Worm (Caenorhabditis elegans) whole organism, young adult: ENCODE data around the gene F55A11.6.

Source experiments
- B0035.1 ChIP-seq: sonication (generic microtip); optimal IDR thresholded peaks from 2 replicates; lab custom pipeline; 2016; ENCODE audit warnings: missing genetic modification characterization, mild to moderate bottlenecking, missing compliant biosample characterization, missing genotype, missing genetic modification reagents
- F57C9.4 ChIP-seq: sonication (generic microtip); optimal IDR thresholded peaks from 2 replicates; lab custom pipeline; 2017; ENCODE audit warnings: mild to moderate bottlenecking, missing genetic modification characterization, missing compliant biosample characterization
- Y56A3A.18 ChIP-seq: fragments of 200-800 bp; sonication (Bioruptor generic); IDR thresholded peaks from 2 replicates; pipeline ENCODE4 v1.3.6; 2022; ENCODE audit warnings: missing genetic modification reagents, missing genetic modification characterization, missing compliant biosample characterization
- ZK185.1 ChIP-seq: sonication (generic microtip); optimal IDR thresholded peaks from 2 replicates; lab custom pipeline; 2016; ENCODE audit warnings: mild to moderate bottlenecking, missing genetic modification characterization, missing compliant biosample characterization; ENCODE audit not compliant: poor library complexity, severe bottlenecking
- ceh-40 ChIP-seq: fragments of 200-800 bp; sonication (Bioruptor generic); IDR thresholded peaks from 2 replicates; pipeline ENCODE4 v1.3.6; 2022; ENCODE audit warnings: missing genetic modification characterization, missing compliant biosample characterization
- lin-40 ChIP-seq: sonication (generic microtip); optimal IDR thresholded peaks from 2 replicates; lab custom pipeline; 2016; ENCODE audit warnings: missing genetic modification characterization, mild to moderate bottlenecking, missing compliant biosample characterization, missing genotype, missing genetic modification reagents
- lin-54 ChIP-seq: fragments of 200-800 bp; sonication (Bioruptor generic); optimal IDR thresholded peaks from 2 replicates; lab custom pipeline; 2018; ENCODE audit warnings: mild to moderate bottlenecking, missing genetic modification characterization, missing compliant biosample characterization
- pbrm-1 ChIP-seq: fragments of 200-800 bp; sonication (Bioruptor generic); IDR thresholded peaks from 2 replicates; pipeline ENCODE4 v1.3.6; 2022; ENCODE audit warnings: missing genetic modification reagents, missing genetic modification characterization, missing compliant biosample characterization
- rec-8 ChIP-seq, 2 experiments: sonication (generic microtip); optimal IDR thresholded peaks; 2 replicates each; lab custom pipeline; 2016; ENCODE audit warnings: mild to moderate bottlenecking in 2 of 2, missing genetic modification characterization in 2 of 2, missing genetic modification reagents in 2 of 2, missing genotype in 2 of 2, missing biosample characterization in 1 of 2, missing compliant biosample characterization in 1 of 2, moderate library complexity in 1 of 2
- ztf-26 ChIP-seq: sonication (generic microtip); optimal IDR thresholded peaks from 2 replicates; lab custom pipeline; 2017; ENCODE audit warnings: missing genetic modification characterization, missing compliant biosample characterization

DNA sequence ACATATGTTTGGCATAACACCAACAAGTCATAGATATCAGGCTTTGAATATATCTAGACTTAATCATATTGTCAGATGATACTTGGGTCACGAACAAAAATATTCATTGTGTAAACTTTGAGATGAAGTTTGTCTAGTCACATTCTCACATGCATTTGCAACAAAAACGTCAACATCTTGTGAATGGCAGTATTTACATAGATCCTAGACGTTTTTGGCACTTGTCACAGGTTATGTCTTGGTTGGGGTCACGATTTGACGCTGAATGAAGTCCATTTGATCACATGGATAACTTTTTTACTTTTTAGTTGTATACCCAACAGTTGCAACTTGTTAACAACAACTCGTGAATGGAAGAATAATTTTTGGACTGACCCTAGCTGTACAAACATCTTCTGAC is 21.7 kb downstream of the F55A11.6 start:
- no peak for TF ChIP-seq lin-40 (tag; lab: Kevin White, UChicago)
- TF ChIP-seq ceh-40 (GFP tag; lab: Robert Waterston, UW), result no peak
- TF ChIP-seq pbrm-1 (GFP tag; lab: Robert Waterston, UW), result no peak
- TF ChIP-seq ztf-26 (tag; lab: Kevin White, UChicago), result no peak
- TF ChIP-seq B0035.1 (tag; lab: Kevin White, UChicago), result no peak
- TF ChIP-seq rec-8 (tag; optimal IDR thresholded peaks at IDR 0.05; lab: Kevin White, UChicago), result no peak
- TF ChIP-seq F57C9.4 (tag; lab: Kevin White, UChicago), result no peak
- no peak for TF ChIP-seq lin-54 (GFP tag; lab: Kevin White, UChicago)
- no peak for TF ChIP-seq ZK185.1
- no peak for TF ChIP-seq Y56A3A.18 (GFP tag; lab: Robert Waterston, UW)
